Worm (Caenorhabditis elegans): ENCODE results near the gene M02E1.1.

DNA sequence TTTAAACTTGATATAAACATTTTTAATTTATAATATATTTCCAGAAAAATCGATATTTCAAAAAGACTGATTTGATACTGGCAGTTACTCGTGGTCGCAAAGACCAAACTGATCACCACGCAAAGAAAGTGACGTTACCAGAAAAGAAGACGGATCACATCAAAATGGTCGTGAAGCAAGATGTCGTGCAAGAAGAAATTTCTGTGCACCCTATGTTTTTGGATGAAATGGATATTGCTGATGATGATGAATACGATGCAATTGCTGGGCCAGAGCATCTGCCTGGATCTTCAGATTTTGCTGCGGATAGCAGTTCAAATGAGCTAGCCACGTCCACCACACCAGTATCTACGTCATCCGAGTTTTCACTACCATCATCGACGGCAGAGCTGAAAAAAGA is 2.8 kb downstream of the M02E1.1 start:
- TF ChIP-seq C06A6.2 (GFP tag; conservative IDR thresholded peaks at IDR 0.05), result no peak
- TF ChIP-seq sdz-38 (tag; optimal IDR thresholded peaks at IDR 0.05), result no peak
- no peak for TF ChIP-seq nhr-179 (tag; optimal IDR thresholded peaks at IDR 0.05)
- TF ChIP-seq ceh-27 (GFP tag; optimal IDR thresholded peaks at IDR 0.05), result no peak
- no peak for TF ChIP-seq egl-18 (GFP tag; IDR thresholded peaks at IDR 0.05)
- no peak for TF ChIP-seq hrde-1 (tag; optimal IDR thresholded peaks at IDR 0.05; ENCODE audit: borderline replicate concordance)
- no peak for TF ChIP-seq lin-26 (GFP tag; IDR thresholded peaks at IDR 0.05)
- TF ChIP-seq dpl-1 (GFP tag; optimal IDR thresholded peaks at IDR 0.05), result no peak
- no peak for TF ChIP-seq ZK185.1 (tag; optimal IDR thresholded peaks at IDR 0.05; ENCODE audit: poor library complexity, severe bottlenecking)
- no peak for TF ChIP-seq lin-35 (GFP tag; optimal IDR thresholded peaks at IDR 0.05)
- no peak for TF ChIP-seq unc-130 (GFP tag; optimal IDR thresholded peaks at IDR 0.05)
- no peak for TF ChIP-seq let-607 (tag; optimal IDR thresholded peaks at IDR 0.05)

Data from whole organism, young adult.